Worm (Caenorhabditis elegans) whole organism, late embryonic: Measurements from ENCODE around the gene sre-1.

Source experiments
- npax-4 ChIP-seq: sonication (generic microtip); optimal IDR thresholded peaks from 2 replicates; lab custom pipeline; 2016; ENCODE audit warnings: missing genetic modification characterization, missing compliant biosample characterization
- odd-2 ChIP-seq: sonication (generic microtip); optimal IDR thresholded peaks from 2 replicates; lab custom pipeline; 2017; ENCODE audit warnings: antibody characterized with exemption, mild to moderate bottlenecking, missing genetic modification characterization, missing compliant biosample characterization
- pqm-1 ChIP-seq: sonication (generic microtip); optimal IDR thresholded peaks from 2 replicates; lab custom pipeline; 2016; ENCODE audit warnings: missing genetic modification characterization, missing compliant biosample characterization
- ref-2 ChIP-seq: sonication (generic microtip); optimal IDR thresholded peaks from 2 replicates; lab custom pipeline; 2016; ENCODE audit warnings: missing genetic modification characterization, missing compliant biosample characterization

DNA sequence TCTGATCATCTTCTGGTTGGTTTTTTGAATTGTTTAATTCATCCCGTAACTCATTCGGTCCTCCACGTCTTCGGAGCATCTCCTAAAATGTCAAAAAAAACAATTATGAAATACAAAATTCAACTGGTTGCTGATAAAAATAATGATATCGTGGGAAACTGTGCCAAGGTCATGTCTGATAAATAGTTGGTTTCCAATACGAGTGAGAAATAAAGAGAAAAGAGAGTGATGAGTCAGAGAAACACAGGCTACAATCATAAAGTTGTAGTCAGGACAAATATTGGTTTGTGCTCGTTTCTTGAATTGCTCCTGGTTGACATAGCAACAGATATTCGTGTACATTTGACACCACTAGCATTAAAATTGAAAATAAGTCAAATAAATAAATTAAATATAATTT is 4.4 kb upstream of the sre-1 start, which contains the start of gene B0495.7:
- TF ChIP-seq npax-4 (tag; lab: Kevin White, UChicago) (no peak), pqm-1 (tag; lab: Kevin White, UChicago) (no peak), odd-2 (tag; lab: Kevin White, UChicago) (no peak), ref-2 (tag; lab: Kevin White, UChicago) (no peak)
